Worm (Caenorhabditis elegans) whole organism, young adult: ENCODE data around the gene efk-1.

ENCODE experiments used
- B0336.3 ChIP-seq: fragments of 200-800 bp; sonication (Bioruptor generic); IDR thresholded peaks from 2 replicates; pipeline ENCODE4 v1.3.6; 2022; ENCODE audit warnings: missing genetic modification characterization, missing compliant biosample characterization
- C06A6.2 ChIP-seq: fragments of 200-800 bp; sonication (Bioruptor generic); conservative IDR thresholded peaks from 2 replicates; pipeline ENCODE4 v1.3.6; 2022; ENCODE audit warnings: missing genetic modification characterization, missing compliant biosample characterization
- D2030.7 ChIP-seq: fragments of 200-800 bp; sonication (Bioruptor generic); IDR thresholded peaks from 2 replicates; pipeline ENCODE4 v1.3.6; 2022; ENCODE audit warnings: missing genetic modification reagents, missing genetic modification characterization, missing compliant biosample characterization
- F10E7.11 ChIP-seq: sonication (generic microtip); optimal IDR thresholded peaks from 2 replicates; lab custom pipeline; 2017; ENCODE audit warnings: mild to moderate bottlenecking, missing genetic modification characterization, moderate library complexity, missing compliant biosample characterization
- F23B12.7 ChIP-seq: sonication (generic microtip); optimal IDR thresholded peaks from 2 replicates; lab custom pipeline; 2017; ENCODE audit warnings: missing genetic modification characterization, mild to moderate bottlenecking, missing compliant biosample characterization, antibody characterized with exemption, moderate library complexity; ENCODE audit not compliant: insufficient read depth
- F52B5.7 ChIP-seq: sonication (generic microtip); optimal IDR thresholded peaks from 2 replicates; lab custom pipeline; 2016; ENCODE audit warnings: mild to moderate bottlenecking, missing genetic modification characterization, missing compliant biosample characterization
- K11D2.4 ChIP-seq: fragments of 200-800 bp; sonication (Bioruptor generic); IDR thresholded peaks from 2 replicates; pipeline ENCODE4 v1.3.6; 2022; ENCODE audit warnings: missing genetic modification reagents, missing genetic modification characterization, missing compliant biosample characterization
- T26A5.8 ChIP-seq: sonication (generic microtip); optimal IDR thresholded peaks from 2 replicates; lab custom pipeline; 2016; ENCODE audit warnings: missing genetic modification characterization, missing compliant biosample characterization
- Y53G8AR.9 ChIP-seq: fragments of 200-800 bp; sonication (Bioruptor generic); conservative IDR thresholded peaks from 2 replicates; pipeline ENCODE4 v1.3.6; 2022; ENCODE audit warnings: missing genetic modification reagents, missing genetic modification characterization, missing compliant biosample characterization
- Y67H2A.10 ChIP-seq: fragments of 200-800 bp; sonication (Bioruptor generic); conservative IDR thresholded peaks from 2 replicates; pipeline ENCODE4 v1.3.6; 2022; ENCODE audit warnings: missing genetic modification reagents, missing genetic modification characterization, missing compliant biosample characterization
- Y95B8A.8 ChIP-seq: fragments of 200-800 bp; sonication (Bioruptor generic); IDR thresholded peaks from 2 replicates; pipeline ENCODE4 v1.3.6; 2022; ENCODE audit warnings: missing genetic modification reagents, missing genetic modification characterization, missing compliant biosample characterization
- akir-1 ChIP-seq: fragments of 200-800 bp; sonication (Bioruptor generic); optimal IDR thresholded peaks from 2 replicates; lab custom pipeline; 2018; ENCODE audit warnings: mild to moderate bottlenecking, missing genetic modification characterization, moderate library complexity, missing compliant biosample characterization
- atf-7 ChIP-seq: sonication (generic microtip); optimal IDR thresholded peaks from 2 replicates; lab custom pipeline; 2017; ENCODE audit warnings: mild to moderate bottlenecking, missing genetic modification characterization, missing compliant biosample characterization
- attf-3 ChIP-seq: fragments of 200-800 bp; sonication (Bioruptor generic); conservative IDR thresholded peaks from 2 replicates; pipeline ENCODE4 v1.3.6; 2022; ENCODE audit warnings: missing genetic modification reagents, missing genetic modification characterization, missing compliant biosample characterization
- attf-6 ChIP-seq: fragments of 200-800 bp; sonication (Bioruptor generic); IDR thresholded peaks from 2 replicates; pipeline ENCODE4 v1.3.6; 2022; ENCODE audit warnings: missing genetic modification reagents, missing genetic modification characterization, missing compliant biosample characterization
- bed-1 ChIP-seq: fragments of 200-800 bp; sonication (Bioruptor generic); IDR thresholded peaks from 2 replicates; pipeline ENCODE4 v1.3.6; 2022; ENCODE audit warnings: missing genetic modification reagents, missing genetic modification characterization, missing compliant biosample characterization
- bed-2 ChIP-seq: fragments of 200-800 bp; sonication (Bioruptor generic); IDR thresholded peaks from 2 replicates; pipeline ENCODE4 v1.3.6; 2022; ENCODE audit warnings: missing genetic modification reagents, missing genetic modification characterization, missing compliant biosample characterization
- cebp-2 ChIP-seq: fragments of 200-800 bp; sonication (Bioruptor generic); IDR thresholded peaks from 2 replicates; pipeline ENCODE4 v1.3.6; 2022; ENCODE audit warnings: missing genetic modification characterization, missing compliant biosample characterization
- ceh-100 ChIP-seq: fragments of 200-800 bp; sonication (Bioruptor generic); IDR thresholded peaks from 2 replicates; pipeline ENCODE4 v1.3.6; 2022; ENCODE audit warnings: missing genetic modification reagents, missing genetic modification characterization, missing compliant biosample characterization
- ceh-40 ChIP-seq: fragments of 200-800 bp; sonication (Bioruptor generic); IDR thresholded peaks from 2 replicates; pipeline ENCODE4 v1.3.6; 2022; ENCODE audit warnings: missing genetic modification characterization, missing compliant biosample characterization
- ceh-79 ChIP-seq: sonication (generic microtip); optimal IDR thresholded peaks from 2 replicates; lab custom pipeline; 2017; ENCODE audit warnings: mild to moderate bottlenecking, missing genetic modification characterization, missing compliant biosample characterization
- dox-1 ChIP-seq: fragments of 200-800 bp; sonication (Bioruptor generic); IDR thresholded peaks from 2 replicates; pipeline ENCODE4 v1.3.6; 2022; ENCODE audit warnings: missing genetic modification reagents, missing genetic modification characterization, missing compliant biosample characterization
- egl-18 ChIP-seq: fragments of 200-800 bp; sonication (Bioruptor generic); IDR thresholded peaks from 2 replicates; pipeline ENCODE4 v1.3.6; 2022; ENCODE audit warnings: missing genetic modification reagents, missing genetic modification characterization, missing compliant biosample characterization
- egl-44 ChIP-seq: fragments of 200-800 bp; sonication (Bioruptor generic); IDR thresholded peaks from 2 replicates; pipeline ENCODE4 v1.3.6; 2022; ENCODE audit warnings: missing genetic modification reagents, missing genetic modification characterization, missing compliant biosample characterization
- ekl-4 ChIP-seq: fragments of 200-800 bp; sonication (Bioruptor generic); IDR thresholded peaks from 2 replicates; pipeline ENCODE4 v1.3.6; 2022; ENCODE audit warnings: missing genetic modification reagents, missing genetic modification characterization, missing compliant biosample characterization
- gei-17 ChIP-seq: fragments of 200-800 bp; sonication (Bioruptor generic); optimal IDR thresholded peaks from 2 replicates; lab custom pipeline; 2018; ENCODE audit warnings: mild to moderate bottlenecking, missing genetic modification characterization, missing compliant biosample characterization
- him-1 ChIP-seq: sonication (generic microtip); optimal IDR thresholded peaks from 2 replicates; lab custom pipeline; 2016; ENCODE audit warnings: missing genotype, missing genetic modification reagents, missing genetic modification characterization, missing compliant biosample characterization
- hlh-12 ChIP-seq: sonication (generic microtip); optimal IDR thresholded peaks from 2 replicates; lab custom pipeline; 2016; ENCODE audit warnings: missing genetic modification characterization, missing compliant biosample characterization
- hlh-26 ChIP-seq: fragments of 200-800 bp; sonication (Bioruptor generic); conservative IDR thresholded peaks from 2 replicates; pipeline ENCODE4 v1.3.6; 2022; ENCODE audit warnings: missing genetic modification reagents, missing genetic modification characterization, missing compliant biosample characterization
- hmg-1.2 ChIP-seq: fragments of 200-800 bp; sonication (Bioruptor generic); IDR thresholded peaks from 2 replicates; pipeline ENCODE4 v1.3.6; 2022; ENCODE audit warnings: missing genetic modification reagents, missing genetic modification characterization, missing compliant biosample characterization
- hsf-1 ChIP-seq: fragments of 200-800 bp; sonication (Bioruptor generic); IDR thresholded peaks from 2 replicates; pipeline ENCODE4 v1.3.6; 2022; ENCODE audit warnings: missing genetic modification reagents, missing genetic modification characterization, missing compliant biosample characterization
- lag-1 ChIP-seq: fragments of 200-800 bp; sonication (Bioruptor generic); IDR thresholded peaks from 2 replicates; pipeline ENCODE4 v1.3.6; 2022; ENCODE audit warnings: missing genetic modification reagents, missing genetic modification characterization, missing compliant biosample characterization
- lsl-1 ChIP-seq: fragments of 200-800 bp; sonication (Bioruptor generic); optimal IDR thresholded peaks from 2 replicates; lab custom pipeline; 2018; ENCODE audit warnings: mild to moderate bottlenecking, missing genetic modification characterization, moderate library complexity, missing compliant biosample characterization
- madf-3 ChIP-seq: fragments of 200-800 bp; sonication (Bioruptor generic); IDR thresholded peaks from 2 replicates; pipeline ENCODE4 v1.3.6; 2022; ENCODE audit warnings: missing genetic modification reagents, missing genetic modification characterization, missing compliant biosample characterization
- madf-8 ChIP-seq: fragments of 200-800 bp; sonication (Bioruptor generic); conservative IDR thresholded peaks from 2 replicates; pipeline ENCODE4 v1.3.6; 2022; ENCODE audit warnings: missing genetic modification reagents, missing genetic modification characterization, missing compliant biosample characterization
- mcd-1 ChIP-seq: fragments of 200-800 bp; sonication (Bioruptor generic); IDR thresholded peaks from 2 replicates; pipeline ENCODE4 v1.3.6; 2022; ENCODE audit warnings: missing genetic modification reagents, missing genetic modification characterization, missing compliant biosample characterization
- mes-4 ChIP-seq: sonication (generic microtip); optimal IDR thresholded peaks from 2 replicates; lab custom pipeline; 2016; ENCODE audit warnings: missing genotype, missing genetic modification characterization, missing compliant biosample characterization
- mxl-1 ChIP-seq: sonication (generic microtip); optimal IDR thresholded peaks from 2 replicates; lab custom pipeline; 2016; ENCODE audit warnings: missing genetic modification characterization, missing compliant biosample characterization
- nfya-2 ChIP-seq: fragments of 200-800 bp; sonication (Bioruptor generic); IDR thresholded peaks from 2 replicates; pipeline ENCODE4 v1.3.6; 2022; ENCODE audit warnings: missing genetic modification reagents, missing genetic modification characterization, missing compliant biosample characterization
- nhr-90 ChIP-seq: sonication (generic microtip); optimal IDR thresholded peaks from 2 replicates; lab custom pipeline; 2016; ENCODE audit warnings: missing genotype, mild to moderate bottlenecking, missing genetic modification characterization, missing compliant biosample characterization
- rcor-1 ChIP-seq: fragments of 200-800 bp; sonication (Bioruptor generic); IDR thresholded peaks from 2 replicates; pipeline ENCODE4 v1.3.6; 2022; ENCODE audit warnings: missing genetic modification reagents, missing genetic modification characterization, missing compliant biosample characterization
- rec-8 ChIP-seq, 2 experiments: sonication (generic microtip); optimal IDR thresholded peaks; 2 replicates each; lab custom pipeline; 2016; ENCODE audit warnings: mild to moderate bottlenecking in 2 of 2, missing genetic modification characterization in 2 of 2, missing genetic modification reagents in 2 of 2, missing genotype in 2 of 2, missing biosample characterization in 1 of 2, missing compliant biosample characterization in 1 of 2, moderate library complexity in 1 of 2
- sea-2 ChIP-seq: fragments of 200-800 bp; sonication (Bioruptor generic); IDR thresholded peaks from 2 replicates; pipeline ENCODE4 v1.3.6; 2022; ENCODE audit warnings: missing genetic modification characterization, missing compliant biosample characterization
- snpc-3.4 ChIP-seq: sonication (generic microtip); optimal IDR thresholded peaks from 2 replicates; lab custom pipeline; 2017; ENCODE audit warnings: missing genetic modification characterization, mild to moderate bottlenecking, missing compliant biosample characterization, antibody characterized with exemption, moderate library complexity, missing genotype, missing genetic modification reagents
- xnd-1 ChIP-seq: sonication (generic microtip); optimal IDR thresholded peaks from 2 replicates; lab custom pipeline; 2016; ENCODE audit warnings: missing genotype, missing genetic modification reagents, missing genetic modification characterization, missing compliant biosample characterization
- zfh-2 ChIP-seq: fragments of 200-800 bp; sonication (Bioruptor generic); conservative IDR thresholded peaks from 2 replicates; pipeline ENCODE4 v1.3.6; 2022; ENCODE audit warnings: missing genetic modification reagents, missing genetic modification characterization, missing compliant biosample characterization
- ztf-28 ChIP-seq: fragments of 200-800 bp; sonication (Bioruptor generic); IDR thresholded peaks from 2 replicates; pipeline ENCODE4 v1.3.6; 2022; ENCODE audit warnings: missing genetic modification reagents, missing genetic modification characterization, missing compliant biosample characterization
- ztf-3 ChIP-seq: fragments of 200-800 bp; sonication (Bioruptor generic); optimal IDR thresholded peaks from 2 replicates; lab custom pipeline; 2018; ENCODE audit warnings: mild to moderate bottlenecking, missing genetic modification characterization, missing compliant biosample characterization

The efk-1 gene

DNA sequence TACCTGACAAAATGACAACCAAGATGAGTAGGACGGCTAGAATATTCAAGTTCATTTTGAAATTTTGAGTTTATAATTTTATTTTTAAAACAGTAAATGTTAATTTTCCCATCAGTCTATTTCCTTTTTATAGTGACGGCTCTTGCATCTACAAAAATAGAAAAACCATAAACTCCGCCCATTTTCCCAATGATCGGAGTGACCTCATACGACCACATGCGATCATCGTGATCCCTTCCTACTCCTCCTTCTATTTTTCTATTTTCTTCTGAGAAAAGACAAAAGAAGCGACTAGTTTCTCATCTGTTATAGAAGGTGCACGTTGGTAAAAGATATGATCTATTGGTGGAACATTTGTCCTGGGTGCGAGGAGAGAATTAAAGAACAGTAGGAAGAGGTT is 47.1 kb upstream of the efk-1 start, which contains the start of gene C23G10.11:
TSS of gene C23G10.11 (minus strand) at position 101 of the 400 bp plus-strand sequence.
- TF ChIP-seq hsf-1 (GFP tag; lab: Robert Waterston, UW) (no peak), hlh-12 (tag; lab: Kevin White, UChicago) (no peak), ekl-4 (GFP tag; lab: Robert Waterston, UW) (no peak), hmg-1.2 (GFP tag; lab: Robert Waterston, UW) (no peak), nfya-2 (no peak), madf-8 (GFP tag; lab: Robert Waterston, UW) (no peak), xnd-1 (tag; lab: Kevin White, UChicago) (no peak), attf-3 (GFP tag; lab: Robert Waterston, UW) (no peak), bed-2 (GFP tag; lab: Robert Waterston, UW) (no peak), gei-17 (no peak), mes-4 (no peak), F52B5.7 (tag; lab: Kevin White, UChicago) (no peak), lag-1 (GFP tag; lab: Robert Waterston, UW) (no peak), K11D2.4 (GFP tag; lab: Robert Waterston, UW) (no peak), mcd-1 (GFP tag; lab: Robert Waterston, UW) (no peak), ztf-28 (GFP tag; lab: Robert Waterston, UW) (no peak), Y53G8AR.9 (GFP tag; lab: Robert Waterston, UW) (no peak), ceh-100 (GFP tag; lab: Robert Waterston, UW) (no peak), ceh-40 (GFP tag; lab: Robert Waterston, UW) (no peak), F10E7.11 (no peak)

DNA sequence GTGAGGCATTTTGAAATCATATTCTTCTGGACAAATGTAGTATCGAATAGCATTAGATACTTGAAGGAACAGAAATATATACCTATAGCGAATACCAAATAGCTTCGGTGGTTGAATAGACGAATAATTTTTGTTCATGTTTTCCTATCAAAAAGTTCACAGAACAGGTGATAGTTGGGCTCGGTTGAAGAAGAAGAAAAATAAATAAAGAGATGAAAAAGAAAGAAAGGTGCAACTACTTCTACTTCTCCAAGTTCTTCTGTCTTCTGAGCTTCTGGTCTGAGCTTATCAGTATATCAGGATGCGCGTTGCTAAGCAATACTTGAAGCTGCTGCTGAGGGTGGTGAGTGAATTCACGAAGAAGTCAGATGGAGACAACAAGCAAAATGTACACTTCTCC is 45.6 kb upstream of the efk-1 start, which contains the start of gene C23G10.10:
TSS of gene C23G10.10 (minus strand) at position 101 of the 400 bp plus-strand sequence.
- no peak for TF ChIP-seq sea-2 (GFP tag; lab: Robert Waterston, UW)
- TF ChIP-seq hlh-26 = no peak
- no peak for TF ChIP-seq D2030.7
- TF ChIP-seq cebp-2 (GFP tag; lab: Robert Waterston, UW) = no peak
- TF ChIP-seq F10E7.11 = no peak
- no peak for TF ChIP-seq snpc-3.4
- no peak for TF ChIP-seq nhr-90 (tag; lab: Kevin White, UChicago)
- no peak for TF ChIP-seq ceh-79 (tag; lab: Kevin White, UChicago)
- no peak for TF ChIP-seq egl-18 (GFP tag; lab: Robert Waterston, UW)
- TF ChIP-seq C06A6.2 (GFP tag; lab: Robert Waterston, UW) = no peak
- TF ChIP-seq Y67H2A.10 (GFP tag; lab: Robert Waterston, UW) = no peak
- TF ChIP-seq ztf-3 (GFP tag; lab: Kevin White, UChicago) = no peak
- no peak for TF ChIP-seq B0336.3 (GFP tag; lab: Robert Waterston, UW)
- no peak for TF ChIP-seq bed-1 (GFP tag; lab: Robert Waterston, UW)
- no peak for TF ChIP-seq gei-17
- no peak for TF ChIP-seq lsl-1
- TF ChIP-seq Y95B8A.8 (GFP tag; lab: Robert Waterston, UW) = no peak

DNA sequence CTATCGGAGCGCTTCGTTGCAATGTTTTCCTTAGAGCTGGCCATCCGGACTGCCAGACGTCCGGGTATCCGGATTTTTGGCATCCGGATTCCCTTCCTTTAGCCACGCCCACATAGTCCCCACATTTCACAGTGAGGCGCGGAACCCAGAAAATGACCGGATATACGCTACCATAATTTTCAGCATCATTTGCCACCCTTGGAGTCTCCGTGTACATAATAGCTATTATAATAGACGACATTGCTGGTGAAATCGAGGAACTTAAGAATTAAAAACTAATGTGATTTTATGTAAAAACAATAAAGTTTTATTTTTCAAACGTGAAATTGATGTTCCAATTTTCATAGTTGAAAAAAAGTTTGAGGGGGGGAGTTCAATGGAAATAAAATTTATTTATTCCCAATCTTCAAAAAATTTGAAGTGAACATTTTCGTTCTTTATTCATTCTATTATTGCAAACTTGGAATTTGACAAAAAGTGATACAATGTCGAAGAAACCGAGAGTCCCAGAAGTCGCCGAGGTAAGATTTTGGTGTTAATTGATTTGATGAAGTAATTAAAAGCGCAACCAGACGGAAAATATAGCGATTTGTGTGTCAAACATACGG is 42.0 kb upstream of the efk-1 start:
- TF ChIP-seq egl-44 (no peak), rcor-1 (0 out of 2 replicates have a peak, but pooled peaks have one; percentile 40), akir-1 (GFP tag; lab: Kevin White, UChicago) (no peak), T26A5.8 (tag; lab: Kevin White, UChicago) (no peak), mxl-1 (tag; lab: Kevin White, UChicago) (no peak), dox-1 (no peak; the same call in 1 of the 2 replicates), F23B12.7 (tag; lab: Kevin White, UChicago) (no peak), him-1 (peak; percentile 73), zfh-2 (GFP tag; lab: Robert Waterston, UW) (no peak), madf-3 (GFP tag; lab: Robert Waterston, UW) (no peak), atf-7 (tag; lab: Kevin White, UChicago) (no peak), rec-8 (tag; optimal IDR thresholded peaks at IDR 0.05; lab: Kevin White, UChicago) (peak in 1 of 2 experiments; percentile 27), attf-6 (GFP tag; lab: Robert Waterston, UW) (peak; percentile 85; the same call in 1 of the 2 replicates)
